Fruit fly (Drosophila melanogaster): ENCODE results near the gene Vps60.

Vps60 gene

DNA sequence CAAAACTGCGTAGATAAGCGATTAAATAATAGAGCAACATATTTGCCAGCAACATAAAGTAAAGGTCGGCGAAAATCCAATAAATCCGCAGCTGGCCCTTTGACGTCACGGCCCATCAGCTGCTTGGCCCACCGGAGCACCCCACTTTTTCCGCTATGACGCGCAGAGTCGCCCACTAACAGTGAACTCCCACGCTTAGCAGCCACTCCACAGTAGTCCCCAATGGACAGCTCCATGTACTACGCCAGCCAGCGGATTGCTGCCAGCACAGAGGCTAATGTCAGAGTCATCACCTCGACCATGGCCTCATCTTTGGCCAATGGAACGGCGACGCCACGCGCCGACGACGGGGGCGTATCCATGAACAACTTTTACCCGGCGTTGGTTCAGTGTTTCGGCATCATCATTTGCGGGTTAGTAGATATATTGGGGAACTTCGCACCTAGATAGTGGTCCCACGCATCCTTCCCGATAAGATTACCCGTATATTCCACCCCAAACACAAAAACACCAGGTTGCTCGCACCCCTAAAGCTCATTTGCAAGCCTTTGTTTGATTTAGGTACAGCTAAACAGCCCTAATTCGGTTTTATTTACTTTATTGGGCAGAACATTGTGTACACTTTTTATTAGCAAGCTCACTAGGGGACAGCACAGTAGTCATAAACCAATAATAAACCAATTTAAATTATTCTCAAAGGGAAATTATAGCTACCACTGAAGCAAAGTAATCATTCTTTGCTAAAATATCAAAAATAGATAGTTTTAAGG is 841 bp upstream of the Vps60 start (continued):
- no peak for TF ChIP-seq CG42726 (GFP tag; IDR thresholded peaks at IDR 0.05; ENCODE audit: partially characterized antibody)
- peak; percentile 5 for TF ChIP-seq Med (GFP tag)
- TF ChIP-seq CG4617 (GFP tag; optimal IDR thresholded peaks at IDR 0.05; ENCODE audit: borderline replicate concordance): no peak
- no peak for TF ChIP-seq zfh1 (GFP tag; IDR thresholded peaks at IDR 0.05)
- no peak for TF ChIP-seq CHES-1-like (GFP tag; optimal IDR thresholded peaks at IDR 0.05)
- TF ChIP-seq E2f2 (GFP tag; IDR thresholded peaks at IDR 0.05): no peak
- no peak for TF ChIP-seq dysf (GFP tag; IDR thresholded peaks at IDR 0.05)
- peak; percentile 28 for TF ChIP-seq CG18599 (GFP tag; optimal IDR thresholded peaks at IDR 0.05)
- TF ChIP-seq unc-4 (GFP tag; IDR thresholded peaks at IDR 0.05; ENCODE audit: partially characterized antibody): no peak
- no peak for TF ChIP-seq ro (GFP tag; IDR thresholded peaks at IDR 0.05)
- 0 out of 2 replicates have a peak, but pooled peaks have one; percentile 23 for TF ChIP-seq tna (GFP tag; IDR thresholded peaks at IDR 0.05; ENCODE audit: partially characterized antibody)
- no peak for TF ChIP-seq fd96Cb (tag; optimal IDR thresholded peaks at IDR 0.05)
- no peak for TF ChIP-seq CG33557 (GFP tag; optimal IDR thresholded peaks at IDR 0.05)
- peak; percentile 30; the same call in 1 of the 3 replicates for TF ChIP-seq so (GFP tag; IDR thresholded peaks at IDR 0.05)
- no peak for TF ChIP-seq Sin3A (optimal IDR thresholded peaks at IDR 0.05)
- no peak for TF ChIP-seq slp2 (GFP tag; optimal IDR thresholded peaks at IDR 0.05)
- TF ChIP-seq ara (GFP tag; IDR thresholded peaks at IDR 0.05): peak; percentile 15; the same call in 1 of the 2 replicates
- TF ChIP-seq CG2678 (tag; optimal IDR thresholded peaks at IDR 0.05): no peak
- TF ChIP-seq Hmx (GFP tag; optimal IDR thresholded peaks at IDR 0.05): no peak
- TF ChIP-seq croc (GFP tag; conservative IDR thresholded peaks at IDR 0.05): no peak
- no peak for TF ChIP-seq CG13296 (GFP tag; optimal IDR thresholded peaks at IDR 0.05)
- no peak for TF ChIP-seq CG7786 (GFP tag; optimal IDR thresholded peaks at IDR 0.05)
- no peak for TF ChIP-seq dmrt99B (tag; optimal IDR thresholded peaks at IDR 0.05)
- TF ChIP-seq bigmax (GFP tag; optimal IDR thresholded peaks at IDR 0.05): no peak
- TF ChIP-seq HLH54F (GFP tag; optimal IDR thresholded peaks at IDR 0.05): no peak
- no peak for TF ChIP-seq h (optimal IDR thresholded peaks at IDR 0.05)
- TF ChIP-seq CoRest (tag; optimal IDR thresholded peaks at IDR 0.05): no peak
- TF ChIP-seq CG31441 (GFP tag; IDR thresholded peaks at IDR 0.05): no peak
- TF ChIP-seq sens (GFP tag): peak; percentile 74
- TF ChIP-seq gfzf (GFP tag; optimal IDR thresholded peaks at IDR 0.05): no peak
- TF ChIP-seq CG1024 (GFP tag; IDR thresholded peaks at IDR 0.05): no peak
- no peak for TF ChIP-seq Lpt (GFP tag; optimal IDR thresholded peaks at IDR 0.05)
- TF ChIP-seq Ets65A (GFP tag): peak; percentile 51
- TF ChIP-seq Oaz (GFP tag; IDR thresholded peaks at IDR 0.05): no peak
- peak; percentile 27 for TF ChIP-seq grau (tag; optimal IDR thresholded peaks at IDR 0.05)
- no peak for TF ChIP-seq az2 (GFP tag; optimal IDR thresholded peaks at IDR 0.05)
- no peak for TF ChIP-seq CG2875 (GFP tag; optimal IDR thresholded peaks at IDR 0.05)
- TF ChIP-seq Blimp-1 (GFP tag; optimal IDR thresholded peaks at IDR 0.05): no peak
- TF ChIP-seq Oli (tag; optimal IDR thresholded peaks at IDR 0.05): no peak

DNA sequence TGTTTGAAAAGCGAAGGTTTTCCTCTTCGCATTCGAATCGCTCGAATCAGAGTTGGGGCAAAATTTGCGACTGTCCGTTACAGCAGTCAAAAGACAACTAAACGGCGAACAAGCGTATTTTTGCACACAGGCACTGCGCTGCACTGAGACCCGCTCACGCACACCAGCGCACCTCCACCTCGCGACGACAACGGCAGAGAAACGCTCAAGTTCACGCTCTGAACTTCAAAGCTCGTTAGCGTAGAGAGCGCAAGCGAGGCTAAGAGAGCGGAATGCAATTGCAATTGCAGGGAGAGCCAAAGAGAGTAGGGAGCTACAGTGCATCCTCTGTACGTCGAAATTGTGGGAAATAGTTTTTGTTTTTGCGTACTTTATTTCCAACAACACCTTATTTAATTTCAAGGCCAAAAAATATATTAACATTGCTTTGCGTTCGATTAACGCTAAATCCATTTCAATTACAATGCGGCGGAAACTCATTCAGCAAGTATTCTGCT is 2.2 kb downstream of the Vps60 start, which contains the start of gene Eip74EF:
Gene Eip74EF, minus strand, starts transcription at position 117 of the 497 bp plus-strand sequence.
- TF ChIP-seq Jarid2 (GFP tag; optimal IDR thresholded peaks at IDR 0.05) (peak; percentile 72), croc (GFP tag; conservative IDR thresholded peaks at IDR 0.05) (0 out of 3 replicates have a peak, but pooled peaks have one; percentile 16), grau (tag; optimal IDR thresholded peaks at IDR 0.05) (peak; percentile 80), fd3F (GFP tag; optimal IDR thresholded peaks at IDR 0.05) (no peak), caup (GFP tag; optimal IDR thresholded peaks at IDR 0.05; ENCODE audit: severe bottlenecking) (no peak), Hr51 (GFP tag; optimal IDR thresholded peaks at IDR 0.05) (peak in 1 of 2 experiments; percentile 13), Med (GFP tag) (peak; percentile 63), sens (GFP tag) (peak; percentile 79), CG3995 (GFP tag; optimal IDR thresholded peaks at IDR 0.05) (no peak), CG11504 (tag; optimal IDR thresholded peaks at IDR 0.05) (peak; percentile 20), CG2712 (tag; optimal IDR thresholded peaks at IDR 0.05) (peak; percentile 3), CG3163 (GFP tag; optimal IDR thresholded peaks at IDR 0.05) (peak; percentile 89), Drgx (GFP tag; IDR thresholded peaks at IDR 0.05) (peak; percentile 79), chinmo (GFP tag; IDR thresholded peaks at IDR 0.05; ENCODE audit: partially characterized antibody) (peak; percentile 99), lbe (GFP tag; optimal IDR thresholded peaks at IDR 0.05) (peak; percentile 76), CG13296 (GFP tag; optimal IDR thresholded peaks at IDR 0.05) (no peak)

All from whole organism, embryonic.